Fruit fly (Drosophila melanogaster): ENCODE results near the gene CG6974.

DNA sequence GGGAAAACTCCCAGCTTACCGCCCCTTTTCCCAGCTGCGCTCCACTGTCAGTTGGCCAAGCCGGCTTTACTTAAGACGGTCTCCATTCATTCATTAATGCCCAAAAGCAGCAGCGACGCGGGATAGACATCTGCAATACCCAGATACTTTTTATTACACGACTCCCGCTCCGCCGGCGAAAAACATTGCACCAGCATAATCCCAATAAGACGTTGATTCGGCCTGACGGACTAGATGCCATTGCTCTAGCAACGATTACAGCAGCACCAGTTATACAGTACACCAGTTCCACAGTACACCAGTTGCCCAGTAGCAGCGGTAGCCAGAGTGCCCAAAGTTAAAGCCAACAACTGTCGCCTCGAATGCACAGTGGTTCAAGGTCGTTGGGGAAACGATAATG is 46.7 kb upstream of the CG6974 start:
- TF ChIP-seq Rel (GFP tag; optimal IDR thresholded peaks at IDR 0.05): no peak
- TF ChIP-seq Rel (tag; optimal IDR thresholded peaks at IDR 0.05): no peak
- no peak for TF ChIP-seq Myc (optimal IDR thresholded peaks at IDR 0.05)
- no peak for TF ChIP-seq br (GFP tag; optimal IDR thresholded peaks at IDR 0.05)
- no peak for TF ChIP-seq psq (GFP tag; optimal IDR thresholded peaks at IDR 0.05)
- TF ChIP-seq HLH106 (tag; optimal IDR thresholded peaks at IDR 0.05): no peak
- TF ChIP-seq h (GFP tag; optimal IDR thresholded peaks at IDR 0.05): no peak
- no peak for TF ChIP-seq Dfd (GFP tag; optimal IDR thresholded peaks at IDR 0.05)
- no peak for TF ChIP-seq fru (GFP tag; optimal IDR thresholded peaks at IDR 0.05)
- TF ChIP-seq usp (GFP tag; optimal IDR thresholded peaks at IDR 0.05): no peak
- no peak for TF ChIP-seq Hr78 (GFP tag; optimal IDR thresholded peaks at IDR 0.05)
